ENCODE assay signal across 5 worm cellular contexts in the genomic region with DNA sequence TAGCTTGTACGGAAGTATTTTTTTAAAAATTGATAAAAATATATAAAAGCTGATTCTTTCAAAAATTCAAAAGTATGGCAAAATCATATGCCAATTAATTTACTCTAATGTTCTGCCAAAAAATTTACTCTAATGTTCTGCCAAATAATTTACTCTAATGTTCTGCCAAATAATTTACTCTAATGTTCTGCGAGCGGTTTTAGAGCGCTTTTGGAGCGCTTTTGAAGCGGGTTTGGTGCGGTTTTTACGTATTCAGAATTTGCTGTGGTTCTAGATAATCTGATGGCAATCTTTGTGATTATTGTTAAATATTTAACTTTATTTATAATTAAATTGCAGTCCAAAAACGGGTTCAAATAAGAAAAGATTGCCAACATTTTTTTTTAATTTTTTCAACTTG.
A peak's percentile ranks its signal among the peaks of the same experiment; 100 is the strongest.
TF ChIP-seq lines count a peak whose summit lies in the region.

No protein-coding gene starts in this region.

TF ChIP-seq in whole organism, L1 larva, 84 proteins besides CTCF, POLR2A, EP300 and RAD21:
- TF ChIP-seq ces-1 (GFP tag; optimal IDR thresholded peaks at IDR 0.05; lab: Kevin White, UChicago) (no peak), lin-13 (GFP tag; optimal IDR thresholded peaks at IDR 0.05; lab: Kevin White, UChicago) (no peak), hlh-4 (tag; optimal IDR thresholded peaks at IDR 0.05; lab: Kevin White, UChicago) (peak; percentile 15), alr-1 (tag; optimal IDR thresholded peaks at IDR 0.05; lab: Kevin White, UChicago; ENCODE audit: borderline replicate concordance) (no peak), dpl-1 (GFP tag; optimal IDR thresholded peaks at IDR 0.05; lab: Kevin White, UChicago) (no peak), fkh-8 (tag; optimal IDR thresholded peaks at IDR 0.05; lab: Kevin White, UChicago) (no peak), fkh-10 (GFP tag; optimal IDR thresholded peaks at IDR 0.05; lab: Kevin White, UChicago) (no peak), sptf-1 (tag; optimal IDR thresholded peaks at IDR 0.05; lab: Kevin White, UChicago) (no peak)

TF ChIP-seq in whole organism, early embryonic, 17 proteins besides CTCF, POLR2A, EP300 and RAD21:
- TF ChIP-seq hmbx-1 (tag; optimal IDR thresholded peaks at IDR 0.05; lab: Kevin White, UChicago) (peak; percentile 21), scrt-1 (GFP tag; IDR thresholded peaks at IDR 0.05; lab: Robert Waterston, UW) (no peak), F13C5.2 (tag; optimal IDR thresholded peaks at IDR 0.05; lab: Kevin White, UChicago) (peak; percentile 30), ama-1 (optimal IDR thresholded peaks at IDR 0.05; lab: Kevin White, UChicago) (no peak), tra-4 (tag; optimal IDR thresholded peaks at IDR 0.05; lab: Kevin White, UChicago) (no peak)

TF ChIP-seq in whole organism, late embryonic, 69 proteins besides CTCF, POLR2A, EP300 and RAD21 (continues in another document):
- peak; percentile 72 for TF ChIP-seq ceh-31 (tag; optimal IDR thresholded peaks at IDR 0.05; lab: Kevin White, UChicago)
- TF ChIP-seq gmeb-2 (tag; optimal IDR thresholded peaks at IDR 0.05; lab: Kevin White, UChicago): peak; percentile 14
- TF ChIP-seq F13H6.1 (tag; optimal IDR thresholded peaks at IDR 0.05; lab: Kevin White, UChicago): peak; percentile 8
- peak; percentile 47 for TF ChIP-seq sox-4 (tag; optimal IDR thresholded peaks at IDR 0.05; lab: Kevin White, UChicago)
- TF ChIP-seq ama-1 (optimal IDR thresholded peaks at IDR 0.05; lab: Kevin White, UChicago): no peak
- TF ChIP-seq odd-2 (tag; optimal IDR thresholded peaks at IDR 0.05; lab: Kevin White, UChicago): no peak
- TF ChIP-seq pax-1 (tag; optimal IDR thresholded peaks at IDR 0.05; lab: Kevin White, UChicago): no peak
- no peak for TF ChIP-seq C08G9.2 (tag; optimal IDR thresholded peaks at IDR 0.05; lab: Kevin White, UChicago)
- no peak for TF ChIP-seq ceh-14 (tag; optimal IDR thresholded peaks at IDR 0.05; lab: Kevin White, UChicago)
- no peak for TF ChIP-seq hlh-6 (tag; optimal IDR thresholded peaks at IDR 0.05; lab: Kevin White, UChicago)
- TF ChIP-seq che-1 (tag; optimal IDR thresholded peaks at IDR 0.05; lab: Kevin White, UChicago): peak; percentile 42
- TF ChIP-seq tbx-2 (tag; optimal IDR thresholded peaks at IDR 0.05; lab: Kevin White, UChicago): peak; percentile 8
- TF ChIP-seq hlh-8 (tag; optimal IDR thresholded peaks at IDR 0.05; lab: Kevin White, UChicago): peak; percentile 72
- peak; percentile 22 for TF ChIP-seq pqm-1 (tag; optimal IDR thresholded peaks at IDR 0.05; lab: Kevin White, UChicago)
- peak; percentile 33 for TF ChIP-seq ttx-3 (tag; optimal IDR thresholded peaks at IDR 0.05; lab: Kevin White, UChicago)
- peak; percentile 26 for TF ChIP-seq npax-4 (tag; optimal IDR thresholded peaks at IDR 0.05; lab: Kevin White, UChicago)
- no peak for TF ChIP-seq hlh-13 (GFP tag; optimal IDR thresholded peaks at IDR 0.05; lab: Kevin White, UChicago)
- TF ChIP-seq nfya-1 (tag; optimal IDR thresholded peaks at IDR 0.05; lab: Kevin White, UChicago): no peak
- TF ChIP-seq K09A11.1 (tag; optimal IDR thresholded peaks at IDR 0.05; lab: Kevin White, UChicago; ENCODE audit: insufficient read depth): no peak
- TF ChIP-seq fax-1 (tag; optimal IDR thresholded peaks at IDR 0.05; lab: Kevin White, UChicago): peak; percentile 73
- TF ChIP-seq K02D7.2 (tag; optimal IDR thresholded peaks at IDR 0.05; lab: Kevin White, UChicago): peak; percentile 20
- peak; percentile 1 for TF ChIP-seq rnt-1 (tag; optimal IDR thresholded peaks at IDR 0.05; lab: Kevin White, UChicago)
- no peak for TF ChIP-seq syd-9 (tag; optimal IDR thresholded peaks at IDR 0.05; lab: Kevin White, UChicago)
- no peak for TF ChIP-seq tbx-7 (tag; optimal IDR thresholded peaks at IDR 0.05; lab: Kevin White, UChicago)
- peak; percentile 32 for TF ChIP-seq ceh-6 (GFP tag; optimal IDR thresholded peaks at IDR 0.05; lab: Kevin White, UChicago)
- no peak for TF ChIP-seq pros-1 (tag; optimal IDR thresholded peaks at IDR 0.05; lab: Kevin White, UChicago)

TF ChIP-seq in whole organism, mixed stage, embryonic, 35 proteins besides CTCF, POLR2A, EP300 and RAD21:
- TF ChIP-seq ham-2 (GFP tag; optimal IDR thresholded peaks at IDR 0.05; lab: Kevin White, UChicago) (no peak), nhr-28 (tag; optimal IDR thresholded peaks at IDR 0.05; lab: Kevin White, UChicago) (no peak), M03D4.4 (tag; optimal IDR thresholded peaks at IDR 0.05; lab: Kevin White, UChicago) (peak; percentile 54), mep-1 (tag; optimal IDR thresholded peaks at IDR 0.05; lab: Kevin White, UChicago) (no peak), sptf-1 (tag; optimal IDR thresholded peaks at IDR 0.05; lab: Kevin White, UChicago) (peak; percentile 50), lin-32 (GFP tag; optimal IDR thresholded peaks at IDR 0.05; lab: Kevin White, UChicago) (no peak), ces-1 (GFP tag; optimal IDR thresholded peaks at IDR 0.05; lab: Kevin White, UChicago) (no peak), cnd-1 (tag; optimal IDR thresholded peaks at IDR 0.05; lab: Kevin White, UChicago) (no peak), ceh-83 (GFP tag; optimal IDR thresholded peaks at IDR 0.05; lab: Kevin White, UChicago) (no peak), unc-62 (GFP tag; optimal IDR thresholded peaks at IDR 0.05; lab: Kevin White, UChicago) (no peak)

TF ChIP-seq in whole organism, young adult, 124 proteins besides CTCF, POLR2A, EP300 and RAD21:
- no peak for TF ChIP-seq mxl-1 (tag; optimal IDR thresholded peaks at IDR 0.05; lab: Kevin White, UChicago)
- TF ChIP-seq hlh-12 (tag; optimal IDR thresholded peaks at IDR 0.05; lab: Kevin White, UChicago): peak; percentile 61
- peak in 1 of 2 experiments; percentile 12 for TF ChIP-seq rec-8 (tag; optimal IDR thresholded peaks at IDR 0.05; lab: Kevin White, UChicago)
TF ChIP-seq in whole organism, young adult: peak in this region for 2.
